Worm (Caenorhabditis elegans) whole organism, mixed stage, embryonic: ENCODE results near the gene F14D2.15.

Source experiments
- M03D4.4 ChIP-seq: sonication (generic microtip); optimal IDR thresholded peaks from 2 replicates; lab custom pipeline; 2017; ENCODE audit warnings: mild to moderate bottlenecking, missing genetic modification characterization, missing compliant biosample characterization
- blmp-1 ChIP-seq: fragments of 150-350 bp; optimal IDR thresholded peaks from 2 replicates; lab custom pipeline; 2014; ENCODE audit warnings: missing biosample characterization, missing genetic modification characterization
- ceh-39 ChIP-seq: fragments of 150-350 bp; optimal IDR thresholded peaks from 2 replicates; lab custom pipeline; 2014; ENCODE audit warnings: missing biosample characterization, missing genetic modification characterization
- ceh-43 ChIP-seq: fragments of 200-800 bp; sonication (Bioruptor generic); optimal IDR thresholded peaks from 2 replicates; lab custom pipeline; 2018; ENCODE audit warnings: mild to moderate bottlenecking, missing genetic modification characterization, moderate library complexity, missing compliant biosample characterization
- ceh-83 ChIP-seq: fragments of 200-800 bp; sonication (Bioruptor generic); optimal IDR thresholded peaks from 2 replicates; lab custom pipeline; 2018; ENCODE audit warnings: mild to moderate bottlenecking, missing genetic modification characterization, missing compliant biosample characterization
- ces-1 ChIP-seq: fragments of 150-350 bp; optimal IDR thresholded peaks from 2 replicates; lab custom pipeline; 2014; ENCODE audit warnings: missing biosample characterization, missing genetic modification reagents, missing genetic modification characterization
- cnd-1 ChIP-seq: fragments of 200-800 bp; sonication (Bioruptor generic); optimal IDR thresholded peaks from 2 replicates; lab custom pipeline; 2018; ENCODE audit warnings: mild to moderate bottlenecking, missing genetic modification characterization, missing compliant biosample characterization
- drap-1 ChIP-seq: fragments of 200-800 bp; sonication (Bioruptor generic); optimal IDR thresholded peaks from 3 replicates; lab custom pipeline; 2018; ENCODE audit warnings: mild to moderate bottlenecking, missing genetic modification characterization, missing compliant biosample characterization
- elt-1 ChIP-seq: sonication (generic microtip); optimal IDR thresholded peaks from 2 replicates; lab custom pipeline; 2017; ENCODE audit warnings: missing genetic modification characterization, mild to moderate bottlenecking, missing compliant biosample characterization, antibody characterized with exemption, moderate library complexity, borderline replicate concordance; ENCODE audit not compliant: insufficient read depth
- elt-3 ChIP-seq: fragments of 150-350 bp; optimal IDR thresholded peaks from 2 replicates; lab custom pipeline; 2014; ENCODE audit warnings: missing biosample characterization, missing genetic modification characterization
- flh-1 ChIP-seq: fragments of 200-800 bp; sonication (Bioruptor generic); optimal IDR thresholded peaks from 2 replicates; lab custom pipeline; 2018; ENCODE audit warnings: mild to moderate bottlenecking, missing genetic modification characterization, moderate library complexity, missing compliant biosample characterization
- ham-2 ChIP-seq: fragments of 200-800 bp; sonication (Bioruptor generic); optimal IDR thresholded peaks from 2 replicates; lab custom pipeline; 2018; ENCODE audit warnings: mild to moderate bottlenecking, missing genetic modification characterization, missing compliant biosample characterization
- hlh-1 ChIP-seq: fragments of 150-350 bp; optimal IDR thresholded peaks from 2 replicates; lab custom pipeline; 2014; ENCODE audit warnings: missing biosample characterization, missing genetic modification reagents, missing genetic modification characterization
- lin-13 ChIP-seq: fragments of 150-350 bp; optimal IDR thresholded peaks from 2 replicates; lab custom pipeline; 2014; ENCODE audit warnings: missing biosample characterization, missing genetic modification characterization
- lin-32 ChIP-seq: fragments of 200-800 bp; sonication (Bioruptor generic); optimal IDR thresholded peaks from 2 replicates; lab custom pipeline; 2018; ENCODE audit warnings: mild to moderate bottlenecking, missing genetic modification characterization, missing compliant biosample characterization
- lsy-2 ChIP-seq: fragments of 150-350 bp; optimal IDR thresholded peaks from 2 replicates; lab custom pipeline; 2014; ENCODE audit warnings: missing biosample characterization, missing genetic modification characterization
- mab-5 ChIP-seq: fragments of 150-350 bp; optimal IDR thresholded peaks from 2 replicates; lab custom pipeline; 2014; ENCODE audit warnings: missing biosample characterization, missing genetic modification characterization
- mep-1 ChIP-seq: fragments of 150-350 bp; optimal IDR thresholded peaks from 2 replicates; lab custom pipeline; 2017; ENCODE audit warnings: missing biosample characterization, missing genetic modification reagents, missing genetic modification characterization, inconsistent platforms
- mls-2 ChIP-seq: sonication (generic microtip); optimal IDR thresholded peaks from 2 replicates; lab custom pipeline; 2016; ENCODE audit warnings: mild to moderate bottlenecking, missing genetic modification characterization, moderate library complexity, missing compliant biosample characterization
- nhr-12 ChIP-seq: fragments of 150-350 bp; optimal IDR thresholded peaks from 2 replicates; lab custom pipeline; 2014; ENCODE audit warnings: missing biosample characterization, missing genetic modification characterization
- nhr-2 ChIP-seq: fragments of 150-350 bp; optimal IDR thresholded peaks from 2 replicates; lab custom pipeline; 2014; ENCODE audit warnings: missing biosample characterization, missing genetic modification characterization
- nhr-28 ChIP-seq: fragments of 150-350 bp; optimal IDR thresholded peaks from 2 replicates; lab custom pipeline; 2014; ENCODE audit warnings: missing biosample characterization, missing genetic modification characterization
- snpc-4 ChIP-seq: fragments of 150-350 bp; optimal IDR thresholded peaks from 2 replicates; lab custom pipeline; 2014; ENCODE audit warnings: missing biosample characterization, missing genetic modification characterization
- tbx-8 ChIP-seq: fragments of 200-800 bp; sonication (Bioruptor generic); optimal IDR thresholded peaks from 2 replicates; lab custom pipeline; 2018; ENCODE audit warnings: mild to moderate bottlenecking, missing genetic modification characterization, moderate library complexity, missing compliant biosample characterization
- unc-120 ChIP-seq: sonication (generic microtip); optimal IDR thresholded peaks from 2 replicates; lab custom pipeline; 2017; ENCODE audit warnings: missing genetic modification characterization, missing compliant biosample characterization; ENCODE audit not compliant: poor library complexity, severe bottlenecking
- unc-39 ChIP-seq: fragments of 150-350 bp; optimal IDR thresholded peaks from 2 replicates; lab custom pipeline; 2014; ENCODE audit warnings: missing biosample characterization, missing genetic modification characterization
- unc-62 ChIP-seq: fragments of 150-350 bp; optimal IDR thresholded peaks from 2 replicates; lab custom pipeline; 2014; ENCODE audit warnings: missing biosample characterization, missing genetic modification reagents, missing genetic modification characterization
- zip-8 ChIP-seq: fragments of 150-350 bp; optimal IDR thresholded peaks from 2 replicates; lab custom pipeline; 2014; ENCODE audit warnings: missing biosample characterization, missing genetic modification characterization
- ztf-11 ChIP-seq: fragments of 150-350 bp; optimal IDR thresholded peaks from 2 replicates; lab custom pipeline; 2014; ENCODE audit warnings: missing biosample characterization, missing genetic modification characterization

F14D2.15 gene

ce11 chrII:3378275-3378674, 34.7 kb upstream of the F14D2.15 start, which contains the start of gene Y49F6C.2:
Gene Y49F6C.2, plus strand, starts transcription at chrII:3378575.
- TF ChIP-seq blmp-1 (tag; lab: Kevin White, UChicago), result no peak
- TF ChIP-seq snpc-4 (tag; lab: Kevin White, UChicago), result no peak
- TF ChIP-seq unc-62 (GFP tag; lab: Kevin White, UChicago), result no peak
- no peak for TF ChIP-seq lin-13 (tag; lab: Kevin White, UChicago)

ce11 chrII:3376789-3377188, 33.2 kb upstream of the F14D2.15 start, which contains the start of gene bath-9:
Gene bath-9, plus strand, starts transcription at chrII:3377089.
- TF ChIP-seq flh-1 (GFP tag; lab: Kevin White, UChicago) (no peak), unc-120 (tag; lab: Kevin White, UChicago) (no peak), unc-62 (GFP tag; lab: Kevin White, UChicago) (no peak), ztf-11 (tag; lab: Kevin White, UChicago) (no peak), drap-1 (no peak), mls-2 (no peak), lsy-2 (tag; lab: Kevin White, UChicago) (no peak), nhr-2 (peak; percentile 8), ceh-43 (GFP tag; lab: Kevin White, UChicago) (no peak)

ce11 chrII:3375302-3375701, 31.7 kb upstream of the F14D2.15 start:
- TF ChIP-seq nhr-28 (no peak), ceh-83 (no peak), hlh-1 (tag; lab: Kevin White, UChicago) (no peak), tbx-8 (GFP tag; lab: Kevin White, UChicago) (no peak), ztf-11 (tag; lab: Kevin White, UChicago) (no peak), cnd-1 (tag; lab: Kevin White, UChicago) (no peak), lsy-2 (tag; lab: Kevin White, UChicago) (no peak), nhr-12 (tag; lab: Kevin White, UChicago) (no peak), unc-39 (tag; lab: Kevin White, UChicago) (no peak), drap-1 (no peak), lin-32 (GFP tag; lab: Kevin White, UChicago) (no peak)
- TF ChIP-seq, all 35 proteins: peak for 0

- no peak for TF ChIP-seq unc-39 (tag; lab: Kevin White, UChicago)
- TF ChIP-seq zip-8 (tag; lab: Kevin White, UChicago), result no peak
- no peak for TF ChIP-seq mep-1
- no peak for TF ChIP-seq ces-1 (GFP tag; lab: Kevin White, UChicago)
- peak; percentile 22 for TF ChIP-seq nhr-2
These were observed 31.2 kb upstream of the F14D2.15 start, which contains the start of gene bath-10 for ce11 chrII:3374779-3375178. Gene bath-10, plus strand, starts transcription at chrII:3375079.

ce11 chrII:3373875-3374274, 30.3 kb upstream of the F14D2.15 start:
- TF ChIP-seq ces-1 (GFP tag; lab: Kevin White, UChicago) (peak; percentile 77), cnd-1 (tag; lab: Kevin White, UChicago) (no peak)

ce11 chrII:3371010-3371409, 27.4 kb upstream of the F14D2.15 start, which contains the start of gene bath-23:
Gene bath-23, plus strand, starts transcription at chrII:3371310.
- TF ChIP-seq ham-2 (GFP tag; lab: Kevin White, UChicago), result no peak
- TF ChIP-seq unc-62 (GFP tag; lab: Kevin White, UChicago), result no peak
- TF ChIP-seq nhr-12 (tag; lab: Kevin White, UChicago), result no peak
- no peak for TF ChIP-seq zip-8 (tag; lab: Kevin White, UChicago)
- TF ChIP-seq flh-1 (GFP tag; lab: Kevin White, UChicago), result no peak
- no peak for TF ChIP-seq ceh-39 (tag; lab: Kevin White, UChicago)
- TF ChIP-seq, all 35 proteins: peak for 0

- TF ChIP-seq lsy-2 (tag; lab: Kevin White, UChicago) (peak; percentile 87), ces-1 (GFP tag; lab: Kevin White, UChicago) (no peak), unc-62 (GFP tag; lab: Kevin White, UChicago) (no peak)
These were observed 26.4 kb upstream of the F14D2.15 start, which contains the start of gene Y49F6C.8 for ce11 chrII:3370061-3370460. Gene Y49F6C.8, minus strand, starts transcription at chrII:3370111.

- no peak for TF ChIP-seq mls-2
- TF ChIP-seq ham-2 (GFP tag; lab: Kevin White, UChicago), result no peak
- no peak for TF ChIP-seq ztf-11 (tag; lab: Kevin White, UChicago)
- TF ChIP-seq blmp-1 (tag; lab: Kevin White, UChicago), result no peak
- no peak for TF ChIP-seq elt-1 (tag; lab: Kevin White, UChicago)
- TF ChIP-seq mab-5 (tag; lab: Kevin White, UChicago), result no peak
- TF ChIP-seq elt-3 (tag; lab: Kevin White, UChicago), result no peak
- TF ChIP-seq drap-1, result no peak
- no peak for TF ChIP-seq unc-39 (tag; lab: Kevin White, UChicago)
- TF ChIP-seq flh-1 (GFP tag; lab: Kevin White, UChicago), result no peak
- no peak for TF ChIP-seq M03D4.4 (tag; lab: Kevin White, UChicago)
- no peak for TF ChIP-seq lin-32 (GFP tag; lab: Kevin White, UChicago)
- no peak for TF ChIP-seq nhr-2
These were observed 24.5 kb upstream of the F14D2.15 start, which contains the start of gene Y49F6C.7 for ce11 chrII:3368097-3368496. Gene Y49F6C.7, minus strand, starts transcription at chrII:3368197.
